Fruit fly (Drosophila melanogaster): Measurements from ENCODE around the gene Exo84.

Exo84 gene

DNA sequence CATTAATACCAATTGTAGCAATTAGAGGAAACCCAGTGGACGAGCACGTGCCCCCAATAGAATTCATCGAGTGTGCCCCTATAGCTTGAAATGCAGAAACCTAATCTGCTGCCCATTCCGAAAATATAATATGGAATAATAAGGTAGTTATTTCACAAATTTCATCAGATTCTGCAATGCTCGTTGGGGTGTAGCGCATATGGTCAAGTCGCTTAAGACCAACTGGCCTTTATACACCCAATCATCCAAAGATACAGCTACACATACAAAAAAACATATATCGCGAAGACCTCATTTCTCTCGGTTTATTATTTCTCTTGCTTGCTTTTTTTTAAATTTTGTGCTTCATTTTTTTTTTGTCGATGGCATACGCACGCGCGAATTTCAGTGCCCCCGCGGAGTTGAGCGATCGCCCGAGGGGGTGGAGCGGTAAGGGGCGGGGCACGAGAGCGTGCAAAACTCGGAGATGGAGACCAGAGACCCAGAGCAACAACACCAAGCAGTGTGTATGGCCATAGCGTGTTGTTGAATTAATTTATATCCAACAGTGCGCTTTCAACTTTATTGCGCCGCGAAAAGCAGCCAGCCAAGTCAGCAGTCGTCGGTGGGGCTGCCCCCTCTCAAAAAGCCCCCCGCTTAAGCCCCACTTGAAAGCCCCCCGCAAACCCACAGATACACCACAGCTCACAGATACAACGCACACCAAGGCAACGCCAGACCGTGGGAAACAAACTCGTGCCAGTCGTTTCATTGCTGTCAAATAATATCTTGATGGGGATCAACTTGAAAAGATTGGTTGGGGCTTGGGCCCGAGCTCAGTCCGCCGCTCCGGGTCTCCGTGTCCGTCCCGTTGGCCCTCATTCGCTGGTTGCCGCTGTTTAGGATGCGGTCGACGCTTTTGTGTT, 43.8 kb downstream of the Exo84 start (continued):
- peak; percentile 56 for TF ChIP-seq oc (tag; optimal IDR thresholded peaks at IDR 0.05)
- peak; percentile 54 for TF ChIP-seq cg (GFP tag; optimal IDR thresholded peaks at IDR 0.05)
- no peak for TF ChIP-seq BtbVII (GFP tag; optimal IDR thresholded peaks at IDR 0.05)
- peak; percentile 36; the same call in 1 of the 2 replicates for TF ChIP-seq Bgb (GFP tag; IDR thresholded peaks at IDR 0.05; ENCODE audit: partially characterized antibody)
- peak; percentile 93 for TF ChIP-seq nom (GFP tag; optimal IDR thresholded peaks at IDR 0.05)
- TF ChIP-seq Opbp (GFP tag; IDR thresholded peaks at IDR 0.05; ENCODE audit: partially characterized antibody): 0 out of 3 replicates have a peak, but pooled peaks have one; percentile 17
- TF ChIP-seq vvl (GFP tag; IDR thresholded peaks at IDR 0.05): peak; percentile 69
- no peak for TF ChIP-seq CG15479 (GFP tag; optimal IDR thresholded peaks at IDR 0.05)
- TF ChIP-seq CG32772 (GFP tag; IDR thresholded peaks at IDR 0.05): 0 out of 2 replicates have a peak, but pooled peaks have one; percentile 26
- no peak for TF ChIP-seq H15 (GFP tag; IDR thresholded peaks at IDR 0.05)
- TF ChIP-seq pros (GFP tag; optimal IDR thresholded peaks at IDR 0.05): peak; percentile 82
- peak; percentile 87 for TF ChIP-seq abd-A (tag; optimal IDR thresholded peaks at IDR 0.05)
- TF ChIP-seq CG13123 (GFP tag; optimal IDR thresholded peaks at IDR 0.05): no peak
- TF ChIP-seq crol (GFP tag; IDR thresholded peaks at IDR 0.05): peak; percentile 98
- no peak for TF ChIP-seq CG11085 (GFP tag; IDR thresholded peaks at IDR 0.05)
- no peak for TF ChIP-seq CG1602 (GFP tag; optimal IDR thresholded peaks at IDR 0.05)
- TF ChIP-seq ewg (GFP tag; optimal IDR thresholded peaks at IDR 0.05): no peak
- TF ChIP-seq CG16813 (GFP tag; IDR thresholded peaks at IDR 0.05; ENCODE audit: partially characterized antibody): 0 out of 3 replicates have a peak, but pooled peaks have one; percentile 34
- 0 out of 3 replicates have a peak, but pooled peaks have one; percentile 29 for TF ChIP-seq so (GFP tag; IDR thresholded peaks at IDR 0.05)
- 0 out of 2 replicates have a peak, but pooled peaks have one; percentile 5 for TF ChIP-seq CG13287 (GFP tag; IDR thresholded peaks at IDR 0.05; ENCODE audit: partially characterized antibody)
- TF ChIP-seq CG6175 (GFP tag; IDR thresholded peaks at IDR 0.05): peak; percentile 67; the same call in 1 of the 3 replicates
- no peak for TF ChIP-seq wek (GFP tag; optimal IDR thresholded peaks at IDR 0.05)
- TF ChIP-seq bsh (GFP tag; optimal IDR thresholded peaks at IDR 0.05): peak in 1 of 2 experiments; percentile 46
- 0 out of 3 replicates have a peak, but pooled peaks have one; percentile 18 for TF ChIP-seq gce (GFP tag; IDR thresholded peaks at IDR 0.05)
- peak; percentile 89 for TF ChIP-seq CG12769 (tag; optimal IDR thresholded peaks at IDR 0.05)
- TF ChIP-seq Atf-2 (GFP tag; optimal IDR thresholded peaks at IDR 0.05): no peak
- peak; percentile 69 for TF ChIP-seq CG10274 (GFP tag; optimal IDR thresholded peaks at IDR 0.05)
- TF ChIP-seq lab (GFP tag; optimal IDR thresholded peaks at IDR 0.05): peak; percentile 28
- no peak for TF ChIP-seq fru (optimal IDR thresholded peaks at IDR 0.05)
- no peak for TF ChIP-seq Dfd (GFP tag; optimal IDR thresholded peaks at IDR 0.05)
- TF ChIP-seq tna (GFP tag; IDR thresholded peaks at IDR 0.05; ENCODE audit: partially characterized antibody): 0 out of 2 replicates have a peak, but pooled peaks have one; percentile 33
- TF ChIP-seq cwo (GFP tag; optimal IDR thresholded peaks at IDR 0.05): peak; percentile 79
- TF ChIP-seq CG32532 (GFP tag; IDR thresholded peaks at IDR 0.05): peak; percentile 33; the same call in 1 of the 2 replicates
- peak; percentile 27; the same call in 1 of the 4 replicates for TF ChIP-seq Dll (GFP tag; IDR thresholded peaks at IDR 0.05; ENCODE audit: partially characterized antibody)

dm6 chr3R:26007298-26007697, 44.8 kb downstream of the Exo84 start:
- no peak for TF ChIP-seq sqz (GFP tag; optimal IDR thresholded peaks at IDR 0.05)
- TF ChIP-seq Opbp (GFP tag; IDR thresholded peaks at IDR 0.05; ENCODE audit: partially characterized antibody): no peak
- TF ChIP-seq CG10565 (GFP tag; optimal IDR thresholded peaks at IDR 0.05): no peak
- no peak for TF ChIP-seq ERR (GFP tag; optimal IDR thresholded peaks at IDR 0.05)
- no peak for TF ChIP-seq CG17328 (GFP tag; IDR thresholded peaks at IDR 0.05)
- TF ChIP-seq Awh (GFP tag; IDR thresholded peaks at IDR 0.05): peak; percentile 76
- TF ChIP-seq pros (GFP tag; optimal IDR thresholded peaks at IDR 0.05): peak; percentile 34
- TF ChIP-seq CG18262 (tag; optimal IDR thresholded peaks at IDR 0.05): no peak
- peak; percentile 78 for TF ChIP-seq Elba2 (GFP tag; optimal IDR thresholded peaks at IDR 0.05)
- peak; percentile 56 for TF ChIP-seq Abd-B (GFP tag; optimal IDR thresholded peaks at IDR 0.05)
- peak; percentile 45 for TF ChIP-seq abd-A (tag; optimal IDR thresholded peaks at IDR 0.05)
- TF ChIP-seq CG18011 (GFP tag; optimal IDR thresholded peaks at IDR 0.05): peak; percentile 93
- no peak for TF ChIP-seq lola (GFP tag; optimal IDR thresholded peaks at IDR 0.05)
- TF ChIP-seq knrl (GFP tag; IDR thresholded peaks at IDR 0.05; ENCODE audit: partially characterized antibody): no peak
- TF ChIP-seq vvl (GFP tag; IDR thresholded peaks at IDR 0.05): 0 out of 2 replicates have a peak, but pooled peaks have one; percentile 10
- TF ChIP-seq CG14050 (GFP tag; IDR thresholded peaks at IDR 0.05): no peak
- no peak for TF ChIP-seq h (optimal IDR thresholded peaks at IDR 0.05)

All from whole organism, embryonic.